Worm (Caenorhabditis elegans) whole organism, L2 larva: ENCODE data around the gene F13A2.5.

ENCODE experiments used
- crh-2 ChIP-seq: sonication (generic microtip); optimal IDR thresholded peaks from 2 replicates; lab custom pipeline; 2017; ENCODE audit warnings: missing biosample characterization, missing genetic modification characterization
- mdl-1 ChIP-seq, 2 experiments: fragments of 150-350 bp in 1 of 2; sonication (generic microtip) in 1 of 2; optimal IDR thresholded peaks; 2 replicates each; lab custom pipeline; 2017; ENCODE audit warnings: missing biosample characterization in 2 of 2, missing genetic modification characterization in 2 of 2
- skn-1 ChIP-seq: sonication (generic microtip); optimal IDR thresholded peaks from 2 replicates; lab custom pipeline; 2017; ENCODE audit warnings: missing biosample characterization, missing genetic modification characterization
- unc-62 ChIP-seq: fragments of 150-350 bp; optimal IDR thresholded peaks from 2 replicates; lab custom pipeline; 2014; ENCODE audit warnings: missing biosample characterization, missing genetic modification reagents, missing genetic modification characterization

DNA sequence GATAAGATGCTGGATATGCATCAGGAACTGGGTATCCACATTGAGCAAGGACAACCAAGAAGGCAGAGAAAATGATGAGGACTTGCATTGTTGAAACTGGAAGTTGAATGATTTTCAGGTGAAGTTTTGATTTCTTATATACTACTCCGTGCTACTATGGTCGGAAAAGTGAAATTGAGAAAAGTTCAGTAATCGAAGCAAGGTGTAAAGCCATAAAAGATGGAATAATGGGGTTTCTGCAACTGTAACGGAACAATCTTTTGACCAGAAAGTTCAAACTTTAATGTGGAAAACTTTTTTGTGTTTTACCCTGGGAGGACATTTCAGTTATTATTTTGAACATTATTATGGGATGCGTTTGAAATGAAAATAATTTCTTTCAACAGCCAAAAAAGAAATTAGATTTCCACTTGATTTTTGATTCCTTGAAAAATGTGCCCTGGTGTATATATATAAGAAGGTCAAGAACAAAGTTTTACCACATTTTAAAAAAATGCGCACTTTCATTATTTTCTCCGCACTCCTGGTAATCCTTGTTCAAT is 22.2 kb upstream of the F13A2.5 start, which contains the start of the genes Y47D7A.9 and Y47D7A.19:
- TF ChIP-seq unc-62 (GFP tag; lab: Kevin White, UChicago) (no peak), mdl-1 (tag; optimal IDR thresholded peaks at IDR 0.05; lab: Kevin White, UChicago) (no peak), skn-1 (tag; lab: Kevin White, UChicago) (no peak), crh-2 (no peak)
